Fruit fly (Drosophila melanogaster) whole organism, embryonic: Measurements from ENCODE around the gene His3.3B.

ENCODE experiments used
- B-H2 ChIP-seq: fragments of 200-800 bp; sonication (Bioruptor generic); optimal IDR thresholded peaks from 2 replicates; lab custom pipeline; 2018; ENCODE audit warnings: missing biosample characterization, mild to moderate bottlenecking, missing genetic modification characterization
- CG10565 ChIP-seq: fragments of 200-800 bp; sonication (Bioruptor generic); optimal IDR thresholded peaks from 3 replicates; lab custom pipeline; 2016; ENCODE audit warnings: missing biosample characterization, mild to moderate bottlenecking, missing genetic modification characterization
- CG10654 ChIP-seq: fragments of 200-800 bp; sonication (Bioruptor generic); optimal IDR thresholded peaks from 2 replicates; lab custom pipeline; 2016; ENCODE audit warnings: missing biosample characterization, missing genetic modification characterization
- CG11247 ChIP-seq: fragments of 200-800 bp; sonication (Bioruptor generic); IDR thresholded peaks from 2 replicates; pipeline ENCODE4 v1.3.6; 2022; ENCODE audit warnings: missing biosample characterization, missing genetic modification characterization
- CG11456 ChIP-seq: fragments of 200-800 bp; sonication (Bioruptor generic); IDR thresholded peaks from 3 replicates; pipeline ENCODE4 v1.3.6; 2022; ENCODE audit warnings: missing biosample characterization, missing genetic modification characterization
- CG12219 ChIP-seq: fragments of 200-800 bp; sonication (Bioruptor generic); optimal IDR thresholded peaks from 3 replicates; lab custom pipeline; 2018; ENCODE audit warnings: missing biosample characterization, mild to moderate bottlenecking, missing genetic modification characterization
- CG15514 ChIP-seq: fragments of 200-800 bp; sonication (Bioruptor generic); optimal IDR thresholded peaks from 3 replicates; lab custom pipeline; 2017; ENCODE audit warnings: missing biosample characterization, missing genetic modification characterization, mild to moderate bottlenecking, moderate library complexity, missing genetic modification reagents
- CG18599 ChIP-seq: fragments of 200-800 bp; sonication (Bioruptor generic); optimal IDR thresholded peaks from 3 replicates; lab custom pipeline; 2017; ENCODE audit warnings: missing biosample characterization, missing genetic modification characterization, mild to moderate bottlenecking, moderate library complexity, missing genetic modification reagents
- CG31441 ChIP-seq: fragments of 200-800 bp; sonication (Bioruptor generic); IDR thresholded peaks from 2 replicates; pipeline ENCODE4 v1.3.6; 2022; ENCODE audit warnings: missing biosample characterization, missing genetic modification characterization
- CG3281 ChIP-seq: fragments of 200-800 bp; sonication (Bioruptor generic); optimal IDR thresholded peaks from 3 replicates; lab custom pipeline; 2017; ENCODE audit warnings: missing biosample characterization, mild to moderate bottlenecking, missing genetic modification characterization
- CG33557 ChIP-seq: fragments of 200-800 bp; sonication (Bioruptor generic); optimal IDR thresholded peaks from 2 replicates; lab custom pipeline; 2019; ENCODE audit warnings: missing biosample characterization, mild to moderate bottlenecking, missing genetic modification characterization, moderate library complexity
- CG4424 ChIP-seq: fragments of 200-800 bp; sonication (Bioruptor generic); optimal IDR thresholded peaks from 3 replicates; lab custom pipeline; 2016; ENCODE audit warnings: missing biosample characterization, missing genetic modification characterization
- CG4617 ChIP-seq: fragments of 200-800 bp; sonication (Bioruptor generic); optimal IDR thresholded peaks from 3 replicates; lab custom pipeline; 2016; ENCODE audit warnings: missing biosample characterization, missing genetic modification characterization, borderline replicate concordance
- CG5953 ChIP-seq: fragments of 200-800 bp; sonication (Bioruptor generic); IDR thresholded peaks from 2 replicates; pipeline ENCODE4 v1.3.6; 2022; ENCODE audit warnings: missing biosample characterization, missing genetic modification characterization
- CG7745 ChIP-seq: fragments of 200-800 bp; sonication (Bioruptor generic); optimal IDR thresholded peaks from 2 replicates; lab custom pipeline; 2018; ENCODE audit warnings: missing biosample characterization, mild to moderate bottlenecking, missing genetic modification characterization, moderate library complexity
- CG7987 ChIP-seq: fragments of 200-800 bp; sonication (Bioruptor generic); optimal IDR thresholded peaks from 2 replicates; lab custom pipeline; 2018; ENCODE audit warnings: missing biosample characterization, mild to moderate bottlenecking, missing genetic modification characterization, moderate library complexity
- CG8089 ChIP-seq: fragments of 200-800 bp; sonication (Bioruptor generic); optimal IDR thresholded peaks from 3 replicates; lab custom pipeline; 2016; ENCODE audit warnings: missing biosample characterization, missing genetic modification characterization
- CG9727 ChIP-seq: fragments of 200-800 bp; sonication (Bioruptor generic); optimal IDR thresholded peaks from 3 replicates; lab custom pipeline; 2017; ENCODE audit warnings: missing biosample characterization, mild to moderate bottlenecking, missing genetic modification characterization
- CG9876 ChIP-seq: fragments of 200-800 bp; sonication (Bioruptor generic); optimal IDR thresholded peaks from 2 replicates; lab custom pipeline; 2016; ENCODE audit warnings: missing biosample characterization, missing genetic modification characterization
- D19A ChIP-seq: fragments of 200-800 bp; optimal IDR thresholded peaks from 3 replicates; lab custom pipeline; 2019; ENCODE audit warnings: missing biosample characterization, mild to moderate bottlenecking, missing genetic modification characterization, moderate library complexity
- Doc2 ChIP-seq: fragments of 200-800 bp; sonication (Bioruptor generic); IDR thresholded peaks from 2 replicates; pipeline ENCODE4 v1.3.6; 2022; ENCODE audit warnings: missing biosample characterization, missing genetic modification characterization
- GATAe ChIP-seq: fragments of 200-800 bp; sonication (Bioruptor generic); conservative IDR thresholded peaks from 2 replicates; pipeline ENCODE4 v1.3.6; 2022; ENCODE audit warnings: missing biosample characterization, missing genetic modification characterization
- H2.0 ChIP-seq: fragments of 200-800 bp; sonication (Bioruptor generic); IDR thresholded peaks from 2 replicates; pipeline ENCODE4 v1.3.6; 2022; ENCODE audit warnings: missing biosample characterization, missing genetic modification characterization
- Optix ChIP-seq: fragments of 200-800 bp; sonication (Bioruptor generic); IDR thresholded peaks from 3 replicates; pipeline ENCODE4 v1.3.6; 2022; ENCODE audit warnings: missing biosample characterization, missing genetic modification characterization
- Scr ChIP-seq: fragments of 200-800 bp; sonication (Bioruptor generic); IDR thresholded peaks from 2 replicates; pipeline ENCODE4 v1.3.6; 2022; ENCODE audit warnings: missing biosample characterization, missing genetic modification characterization; ENCODE audit not compliant: partially characterized antibody
- Sin3A ChIP-seq: fragments of >200 bp; optimal IDR thresholded peaks from 2 replicates; lab custom pipeline; 2018
- Xbp1 ChIP-seq: fragments of 200-800 bp; sonication (Bioruptor generic); optimal IDR thresholded peaks from 3 replicates; lab custom pipeline; 2016; ENCODE audit warnings: missing biosample characterization, mild to moderate bottlenecking, missing genetic modification characterization
- YL-1 ChIP-seq: fragments of 200-800 bp; sonication (Bioruptor generic); optimal IDR thresholded peaks from 3 replicates; lab custom pipeline; 2017; ENCODE audit warnings: missing biosample characterization, mild to moderate bottlenecking, missing genetic modification characterization
- abd-A ChIP-seq: fragments of 200-800 bp; sonication (Bioruptor generic); optimal IDR thresholded peaks from 3 replicates; lab custom pipeline; 2019; ENCODE audit warnings: missing biosample characterization, mild to moderate bottlenecking, missing genetic modification characterization, moderate library complexity
- ac ChIP-seq: fragments of 200-800 bp; sonication (Bioruptor generic); optimal IDR thresholded peaks from 3 replicates; lab custom pipeline; 2017; ENCODE audit warnings: missing biosample characterization, mild to moderate bottlenecking, missing genetic modification characterization
- amos ChIP-seq: fragments of 200-800 bp; sonication (Bioruptor generic); IDR thresholded peaks from 2 replicates; pipeline ENCODE4 v1.3.6; 2022; ENCODE audit warnings: missing biosample characterization, missing genetic modification characterization; ENCODE audit not compliant: partially characterized antibody
- corto ChIP-seq: fragments of 200-800 bp; sonication (Bioruptor generic); optimal IDR thresholded peaks from 2 replicates; lab custom pipeline; 2016; ENCODE audit warnings: missing biosample characterization, mild to moderate bottlenecking, missing genetic modification characterization, moderate library complexity
- da ChIP-seq: fragments of 200-800 bp; sonication (Bioruptor generic); optimal IDR thresholded peaks from 2 replicates; lab custom pipeline; 2016; ENCODE audit warnings: missing biosample characterization, missing genetic modification characterization
- eyg ChIP-seq: fragments of 200-800 bp; sonication (Bioruptor generic); optimal IDR thresholded peaks from 3 replicates; lab custom pipeline; 2016; ENCODE audit warnings: missing biosample characterization, missing genetic modification characterization
- fru ChIP-seq: fragments of >200 bp; optimal IDR thresholded peaks from 2 replicates; lab custom pipeline; 2017
- grau ChIP-seq: fragments of 200-800 bp; optimal IDR thresholded peaks from 3 replicates; lab custom pipeline; 2019; ENCODE audit warnings: missing biosample characterization, mild to moderate bottlenecking, missing genetic modification characterization, moderate library complexity
- h ChIP-seq: fragments of >200 bp; optimal IDR thresholded peaks from 2 replicates; lab custom pipeline; 2017
- her ChIP-seq: fragments of 200-800 bp; sonication (Bioruptor generic); optimal IDR thresholded peaks from 2 replicates; lab custom pipeline; 2016; ENCODE audit warnings: missing biosample characterization, missing genetic modification characterization
- ken ChIP-seq: fragments of 200-800 bp; sonication (Bioruptor generic); IDR thresholded peaks from 3 replicates; pipeline ENCODE4 v1.3.6; 2022; ENCODE audit warnings: missing biosample characterization, missing genetic modification characterization
- pan ChIP-seq, 4 experiments: fragments of >200 bp in 3 of 4; fragments of 200-800 bp in 1 of 4; sonication (Bioruptor generic) in 1 of 4; optimal IDR thresholded peaks in 3 of 4; IDR thresholded peaks in 1 of 4; 2 replicates each; pipeline versions ENCODE4 v1.3.6 to Lab custom; 2017 to 2022; ENCODE audit warnings: missing biosample characterization in 2 of 4, missing genetic modification characterization in 2 of 4, mixed read lengths in 1 of 4
- pho ChIP-seq: fragments of 200-800 bp; sonication (Bioruptor generic); optimal IDR thresholded peaks from 2 replicates; lab custom pipeline; 2016; ENCODE audit warnings: missing biosample characterization, missing genetic modification characterization
- psq ChIP-seq: fragments of 200-800 bp; sonication (Bioruptor generic); optimal IDR thresholded peaks from 2 replicates; lab custom pipeline; 2017; ENCODE audit warnings: missing biosample characterization, missing genetic modification characterization
- run ChIP-seq: fragments of 200-800 bp; sonication (Bioruptor generic); optimal IDR thresholded peaks from 3 replicates; lab custom pipeline; 2018; ENCODE audit warnings: missing biosample characterization, mild to moderate bottlenecking, missing genetic modification characterization
- salm ChIP-seq: fragments of 200-800 bp; sonication (Bioruptor generic); optimal IDR thresholded peaks from 2 replicates; lab custom pipeline; 2018; ENCODE audit warnings: missing biosample characterization, mild to moderate bottlenecking, missing genetic modification characterization
- sna ChIP-seq: fragments of 200-800 bp; sonication (Bioruptor generic); IDR thresholded peaks from 2 replicates; pipeline ENCODE4 v1.3.6; 2022; ENCODE audit warnings: missing biosample characterization, missing genetic modification characterization; ENCODE audit not compliant: partially characterized antibody
- trh ChIP-seq: fragments of 200-800 bp; sonication (Bioruptor generic); optimal IDR thresholded peaks from 2 replicates; lab custom pipeline; 2016; ENCODE audit warnings: missing biosample characterization, missing genetic modification characterization
- unpg ChIP-seq: fragments of 200-800 bp; sonication (Bioruptor generic); optimal IDR thresholded peaks from 3 replicates; lab custom pipeline; 2018; ENCODE audit warnings: missing biosample characterization, mild to moderate bottlenecking, missing genetic modification characterization, moderate library complexity
- wek ChIP-seq: fragments of 200-800 bp; sonication (Bioruptor generic); optimal IDR thresholded peaks from 3 replicates; lab custom pipeline; 2018; ENCODE audit warnings: missing biosample characterization, mild to moderate bottlenecking, missing genetic modification characterization, moderate library complexity
- zen2 ChIP-seq: fragments of 200-800 bp; sonication (Bioruptor generic); IDR thresholded peaks from 3 replicates; pipeline ENCODE4 v1.3.6; 2022; ENCODE audit warnings: missing biosample characterization, missing genetic modification characterization; ENCODE audit not compliant: partially characterized antibody

Gene His3.3B

DNA sequence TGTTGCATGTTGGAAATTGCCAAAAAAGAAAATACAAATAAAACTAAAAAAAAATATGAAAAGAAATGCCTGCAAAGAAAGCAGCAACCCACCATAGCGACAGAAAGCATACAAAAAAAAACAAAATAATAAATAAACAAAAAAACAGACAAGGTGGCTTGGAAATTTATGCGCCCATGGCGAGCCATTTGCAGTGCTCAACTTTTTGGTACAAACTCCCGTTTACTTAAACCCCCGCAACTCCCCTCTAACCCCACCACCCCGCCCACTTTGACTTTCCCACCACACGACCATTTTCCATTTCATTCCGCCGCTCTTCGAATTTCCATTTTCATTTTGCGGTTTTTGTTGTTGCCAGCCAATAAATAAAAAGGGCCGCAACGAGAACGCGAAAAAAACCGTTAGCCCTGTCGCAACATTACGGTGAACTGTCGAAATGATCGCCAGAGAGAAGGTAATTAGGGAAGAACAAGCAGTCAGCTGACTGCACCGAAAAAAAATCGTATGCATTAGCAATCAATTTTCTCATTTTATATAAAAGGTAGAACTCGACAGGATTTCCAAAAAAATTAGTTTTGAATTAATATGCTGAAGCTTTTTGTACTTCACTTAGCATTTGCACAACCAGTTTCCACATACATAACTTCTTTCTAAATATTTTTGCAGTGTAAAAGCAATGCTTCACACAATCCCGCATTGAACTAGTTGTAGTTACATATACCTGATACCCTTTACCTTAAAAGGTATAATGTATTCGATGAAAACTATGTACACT is 19.5 kb downstream of the His3.3B start (continued):
- TF ChIP-seq CG10654 (GFP tag; lab: Kevin White, UChicago) (peak; percentile 36), CG4617 (GFP tag; lab: Kevin White, UChicago) (no peak), pho (GFP tag; lab: Kevin White, UChicago) (peak; percentile 7), fru (lab: Kevin White, UChicago) (no peak), sna (GFP tag; lab: Robert Waterston, UW) (no peak), CG8089 (GFP tag; lab: Kevin White, UChicago) (peak; percentile 2), CG11456 (GFP tag; lab: Robert Waterston, UW) (0 out of 3 replicates have a peak, but pooled peaks have one; percentile 39), unpg (GFP tag; lab: Kevin White, UChicago) (peak; percentile 64), abd-A (tag; lab: Kevin White, UChicago) (no peak), Xbp1 (GFP tag; lab: Kevin White, UChicago) (peak; percentile 55), CG7987 (GFP tag; lab: Kevin White, UChicago) (no peak), ac (GFP tag; lab: Kevin White, UChicago) (no peak), salm (tag; lab: Kevin White, UChicago) (peak; percentile 29), B-H2 (GFP tag; lab: Kevin White, UChicago) (no peak), Sin3A (lab: Kevin White, UChicago) (no peak), her (GFP tag; lab: Kevin White, UChicago) (peak; percentile 8), corto (GFP tag; lab: Kevin White, UChicago) (no peak), CG9876 (GFP tag; lab: Kevin White, UChicago) (no peak), CG11247 (GFP tag; lab: Robert Waterston, UW) (no peak), CG31441 (GFP tag; lab: Robert Waterston, UW) (peak; percentile 74), H2.0 (GFP tag; lab: Robert Waterston, UW) (peak; percentile 30), run (tag; lab: Kevin White, UChicago) (peak; percentile 25), pan (optimal IDR thresholded peaks at IDR 0.05; lab: Kevin White, UChicago) (no peak), pan (GFP tag; optimal IDR thresholded peaks at IDR 0.05 in 1 of 2, IDR thresholded peaks at IDR 0.05 in 1 of 2) (peak in 1 of 2 experiments; percentile 53), psq (no peak), CG9727 (GFP tag; lab: Kevin White, UChicago) (peak; percentile 22), zen2 (no peak), h (lab: Kevin White, UChicago) (no peak), Optix (no peak), GATAe (GFP tag; lab: Robert Waterston, UW) (no peak), CG5953 (peak; percentile 28; the same call in 1 of the 2 replicates), Doc2 (GFP tag; lab: Robert Waterston, UW) (no peak), D19A (tag; lab: Kevin White, UChicago) (peak; percentile 37), da (GFP tag; lab: Kevin White, UChicago) (no peak), YL-1 (GFP tag; lab: Kevin White, UChicago) (no peak), CG12219 (GFP tag; lab: Kevin White, UChicago) (peak; percentile 18), ken (GFP tag; lab: Robert Waterston, UW) (peak; percentile 42; the same call in 1 of the 3 replicates), Scr (GFP tag; lab: Robert Waterston, UW) (no peak), amos (GFP tag; lab: Robert Waterston, UW) (no peak), CG18599 (peak; percentile 51), wek (GFP tag; lab: Kevin White, UChicago) (peak; percentile 26), CG7745 (tag; lab: Kevin White, UChicago) (no peak), CG10565 (GFP tag; lab: Kevin White, UChicago) (no peak), grau (tag; lab: Kevin White, UChicago) (peak; percentile 62), eyg (GFP tag; lab: Kevin White, UChicago) (peak; percentile 16), CG15514 (GFP tag; lab: Kevin White, UChicago) (peak; percentile 26), CG4424 (GFP tag; lab: Kevin White, UChicago) (peak; percentile 49), CG3281 (peak; percentile 34), CG33557 (GFP tag; lab: Kevin White, UChicago) (no peak), trh (GFP tag; lab: Kevin White, UChicago) (no peak)
